Worm (Caenorhabditis elegans) whole organism, young adult: Measurements from ENCODE around the gene nlp-7.

ENCODE experiments used
- F49E8.2 ChIP-seq: sonication (generic microtip); optimal IDR thresholded peaks from 3 replicates; lab custom pipeline; 2017; ENCODE audit warnings: missing genetic modification characterization, mild to moderate bottlenecking, missing compliant biosample characterization, antibody characterized with exemption, moderate library complexity; ENCODE audit not compliant: insufficient read depth
- ama-1 ChIP-seq, 3 experiments: fragments of 150-350 bp in 1 of 3; sonication (generic microtip) in 2 of 3; optimal IDR thresholded peaks; 2 replicates each; lab custom pipeline; 2014 to 2018; ENCODE audit warnings: missing biosample characterization in 2 of 3, missing genetic modification characterization in 2 of 3, missing genetic modification reagents in 2 of 3
- gei-17 ChIP-seq: fragments of 200-800 bp; sonication (Bioruptor generic); optimal IDR thresholded peaks from 2 replicates; lab custom pipeline; 2018; ENCODE audit warnings: mild to moderate bottlenecking, missing genetic modification characterization, missing compliant biosample characterization
- him-1 ChIP-seq: sonication (generic microtip); optimal IDR thresholded peaks from 2 replicates; lab custom pipeline; 2016; ENCODE audit warnings: missing genotype, missing genetic modification reagents, missing genetic modification characterization, missing compliant biosample characterization
- lag-1 ChIP-seq: fragments of 200-800 bp; sonication (Bioruptor generic); IDR thresholded peaks from 2 replicates; pipeline ENCODE4 v1.3.6; 2022; ENCODE audit warnings: missing genetic modification reagents, missing genetic modification characterization, missing compliant biosample characterization
- let-526 ChIP-seq: fragments of 200-800 bp; sonication (Bioruptor generic); IDR thresholded peaks from 2 replicates; pipeline ENCODE4 v1.3.6; 2022; ENCODE audit warnings: missing genetic modification reagents, missing genetic modification characterization, missing compliant biosample characterization
- lsl-1 ChIP-seq: fragments of 200-800 bp; sonication (Bioruptor generic); optimal IDR thresholded peaks from 2 replicates; lab custom pipeline; 2018; ENCODE audit warnings: mild to moderate bottlenecking, missing genetic modification characterization, moderate library complexity, missing compliant biosample characterization
- nhr-90 ChIP-seq: sonication (generic microtip); optimal IDR thresholded peaks from 2 replicates; lab custom pipeline; 2016; ENCODE audit warnings: missing genotype, mild to moderate bottlenecking, missing genetic modification characterization, missing compliant biosample characterization
- snpc-4 ChIP-seq, 5 experiments: fragments of 150-350 bp in 1 of 5; sonication (generic microtip) in 4 of 5; optimal IDR thresholded peaks; 2 replicates each; lab custom pipeline; 2014 to 2018; ENCODE audit warnings: missing genetic modification characterization in 5 of 5, missing biosample characterization in 3 of 5, antibody characterized with exemption in 2 of 5, mild to moderate bottlenecking in 2 of 5, missing compliant biosample characterization in 2 of 5, missing genotype in 2 of 5, moderate library complexity in 2 of 5, missing genetic modification reagents in 1 of 5
- sptf-2 ChIP-seq: fragments of 200-800 bp; sonication (Bioruptor generic); optimal IDR thresholded peaks from 2 replicates; lab custom pipeline; 2018; ENCODE audit warnings: mild to moderate bottlenecking, missing genetic modification characterization, missing compliant biosample characterization
- xnd-1 ChIP-seq: sonication (generic microtip); optimal IDR thresholded peaks from 2 replicates; lab custom pipeline; 2016; ENCODE audit warnings: missing genotype, missing genetic modification reagents, missing genetic modification characterization, missing compliant biosample characterization
- zfh-2 ChIP-seq: fragments of 200-800 bp; sonication (Bioruptor generic); conservative IDR thresholded peaks from 2 replicates; pipeline ENCODE4 v1.3.6; 2022; ENCODE audit warnings: missing genetic modification reagents, missing genetic modification characterization, missing compliant biosample characterization

DNA sequence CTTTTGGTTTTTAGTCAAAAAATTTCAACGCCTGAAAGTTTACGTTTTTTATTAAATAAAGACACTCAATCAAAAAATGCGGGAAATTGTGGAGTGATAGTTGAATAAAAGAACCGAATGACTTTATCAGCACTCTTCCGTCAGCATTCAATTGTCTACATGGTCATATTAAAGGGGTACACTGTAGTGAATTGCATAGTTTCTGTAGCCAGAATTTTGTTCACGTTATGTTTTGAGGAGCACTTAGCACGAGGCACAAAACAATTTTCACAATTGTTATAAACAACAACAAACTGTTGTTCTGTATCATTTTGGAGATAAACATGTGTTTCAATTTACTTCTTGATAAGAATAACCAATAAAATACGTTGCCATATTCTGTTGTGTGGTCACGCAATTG is 44.0 kb upstream of the nlp-7 start, which contains the start of gene D2021.4:
- TF ChIP-seq ama-1 (optimal IDR thresholded peaks at IDR 0.05; lab: Kevin White, UChicago), result no peak
- no peak for TF ChIP-seq ama-1 (GFP tag; optimal IDR thresholded peaks at IDR 0.05; lab: Kevin White, UChicago)
- TF ChIP-seq him-1, result no peak
- no peak for TF ChIP-seq sptf-2 (GFP tag; lab: Kevin White, UChicago)
- no peak for TF ChIP-seq gei-17
- TF ChIP-seq snpc-4 (GFP tag; optimal IDR thresholded peaks at IDR 0.05; lab: Kevin White, UChicago), result no peak
- no peak for TF ChIP-seq snpc-4 (tag; optimal IDR thresholded peaks at IDR 0.05; lab: Kevin White, UChicago)
- no peak for TF ChIP-seq lag-1 (GFP tag; lab: Robert Waterston, UW)
- TF ChIP-seq zfh-2 (GFP tag; lab: Robert Waterston, UW), result no peak
- no peak for TF ChIP-seq lsl-1 (GFP tag; lab: Kevin White, UChicago)
- TF ChIP-seq nhr-90, result no peak
- no peak for TF ChIP-seq xnd-1 (tag; lab: Kevin White, UChicago)
- no peak for TF ChIP-seq F49E8.2 (tag; lab: Kevin White, UChicago)
- TF ChIP-seq let-526 (GFP tag; lab: Robert Waterston, UW), result no peak
